Fruit fly (Drosophila melanogaster) whole organism, embryonic: ENCODE measurements around the gene crq.

Experiments
- Antp ChIP-seq: fragments of 200-800 bp; sonication (Bioruptor generic); optimal IDR thresholded peaks from 3 replicates; lab custom pipeline; 2016; ENCODE audit warnings: missing biosample characterization, missing genetic modification characterization
- CG10147 ChIP-seq: fragments of 200-800 bp; sonication (Bioruptor generic); optimal IDR thresholded peaks from 2 replicates; lab custom pipeline; 2019; ENCODE audit warnings: missing biosample characterization, mild to moderate bottlenecking, missing genetic modification characterization, moderate library complexity
- CG10959 ChIP-seq: fragments of 200-800 bp; sonication (Bioruptor generic); IDR thresholded peaks from 2 replicates; pipeline ENCODE4 v1.3.6; 2022; ENCODE audit warnings: missing biosample characterization, missing genetic modification characterization
- CG11085 ChIP-seq: fragments of 200-800 bp; sonication (Bioruptor generic); IDR thresholded peaks from 2 replicates; pipeline ENCODE4 v1.3.6; 2022; ENCODE audit warnings: missing biosample characterization, missing genetic modification characterization
- CG12299 ChIP-seq: fragments of 200-800 bp; sonication (Bioruptor generic); optimal IDR thresholded peaks from 2 replicates; lab custom pipeline; 2018; ENCODE audit warnings: missing biosample characterization, mild to moderate bottlenecking, missing genetic modification characterization
- CG14965 ChIP-seq: fragments of 200-800 bp; sonication (Bioruptor generic); optimal IDR thresholded peaks from 2 replicates; lab custom pipeline; 2016; ENCODE audit warnings: missing biosample characterization, missing genetic modification characterization, borderline replicate concordance
- CG17802 ChIP-seq: fragments of 200-800 bp; sonication (Bioruptor generic); optimal IDR thresholded peaks from 2 replicates; lab custom pipeline; 2018; ENCODE audit warnings: missing biosample characterization, mild to moderate bottlenecking, missing genetic modification characterization, moderate library complexity
- CG18262 ChIP-seq: fragments of 200-800 bp; optimal IDR thresholded peaks from 3 replicates; lab custom pipeline; 2019; ENCODE audit warnings: missing biosample characterization, mild to moderate bottlenecking, missing genetic modification characterization, moderate library complexity
- CG2129 ChIP-seq: fragments of 200-800 bp; sonication (Bioruptor generic); IDR thresholded peaks from 2 replicates; pipeline ENCODE4 v1.3.6; 2022; ENCODE audit warnings: missing biosample characterization, missing genetic modification characterization; ENCODE audit not compliant: partially characterized antibody
- CG3065 ChIP-seq: fragments of 200-800 bp; sonication (Bioruptor generic); optimal IDR thresholded peaks from 2 replicates; lab custom pipeline; 2016; ENCODE audit warnings: missing biosample characterization, missing genetic modification characterization
- CG3726 ChIP-seq: fragments of 200-800 bp; sonication (Bioruptor generic); IDR thresholded peaks from 3 replicates; pipeline ENCODE4, ENCODE4 v1.3.6; 2022; ENCODE audit warnings: missing biosample characterization, missing genetic modification characterization
- CG4360 ChIP-seq: fragments of 200-800 bp; sonication (Bioruptor generic); IDR thresholded peaks from 2 replicates; pipeline ENCODE4 v1.3.6; 2022; ENCODE audit warnings: missing biosample characterization, missing genetic modification characterization
- CG6689 ChIP-seq: fragments of 200-800 bp; sonication (Bioruptor generic); IDR thresholded peaks from 2 replicates; pipeline ENCODE4 v1.3.6; 2022; ENCODE audit warnings: missing biosample characterization, missing genetic modification characterization
- CG6791 ChIP-seq: fragments of 200-800 bp; sonication (Bioruptor generic); IDR thresholded peaks from 3 replicates; pipeline ENCODE4 v1.3.6; 2022; ENCODE audit warnings: missing biosample characterization, missing genetic modification characterization; ENCODE audit not compliant: partially characterized antibody
- CG6813 ChIP-seq: fragments of 200-800 bp; sonication (Bioruptor generic); optimal IDR thresholded peaks from 2 replicates; lab custom pipeline; 2017; ENCODE audit warnings: missing biosample characterization, missing genetic modification characterization, mild to moderate bottlenecking, moderate library complexity, missing genetic modification reagents
- CG8478 ChIP-seq: fragments of >200 bp; optimal IDR thresholded peaks from 2 replicates; lab custom pipeline; 2018
- CG8924 ChIP-seq: fragments of 200-800 bp; optimal IDR thresholded peaks from 3 replicates; lab custom pipeline; 2019; ENCODE audit warnings: missing biosample characterization, mild to moderate bottlenecking, missing genetic modification characterization, moderate library complexity
- CHES-1-like ChIP-seq: fragments of 200-800 bp; sonication (Bioruptor generic); optimal IDR thresholded peaks from 2 replicates; lab custom pipeline; 2016; ENCODE audit warnings: missing biosample characterization, missing genetic modification characterization
- CTCF ChIP-seq: fragments of 200-800 bp; sonication (Bioruptor generic); optimal IDR thresholded peaks from 2 replicates; lab custom pipeline; 2017; ENCODE audit warnings: missing biosample characterization, mild to moderate bottlenecking, missing genetic modification characterization, moderate library complexity
- Chrac-16 ChIP-seq: fragments of 200-800 bp; sonication (Bioruptor generic); optimal IDR thresholded peaks from 3 replicates; lab custom pipeline; 2016; ENCODE audit warnings: missing biosample characterization, missing genetic modification characterization
- Deaf1 ChIP-seq: fragments of 200-800 bp; optimal IDR thresholded peaks from 3 replicates; lab custom pipeline; 2019; ENCODE audit warnings: missing biosample characterization, mild to moderate bottlenecking, missing genetic modification characterization, moderate library complexity
- Hr51 ChIP-seq, 2 experiments: fragments of 200-800 bp; sonication (Bioruptor generic); optimal IDR thresholded peaks; 2 replicates in 1 of 2; 3 replicates in 1 of 2; lab custom pipeline; 2016 to 2018; ENCODE audit warnings: missing biosample characterization in 2 of 2, missing genetic modification characterization in 2 of 2, mild to moderate bottlenecking in 1 of 2, moderate library complexity in 1 of 2
- Hr78 ChIP-seq, 2 experiments: fragments of 200-800 bp in 1 of 2; fragments of >200 bp in 1 of 2; sonication (Bioruptor generic) in 1 of 2; optimal IDR thresholded peaks; 2 replicates each; lab custom pipeline; 2017 to 2019; ENCODE audit warnings: missing biosample characterization in 2 of 2, missing genetic modification characterization in 2 of 2, mild to moderate bottlenecking in 1 of 2, moderate library complexity in 1 of 2
- Hsf ChIP-seq: fragments of 200-800 bp; sonication (Bioruptor generic); optimal IDR thresholded peaks from 3 replicates; lab custom pipeline; 2016; ENCODE audit warnings: missing biosample characterization, missing genetic modification characterization
- Kr ChIP-seq: fragments of 200-800 bp; sonication (Bioruptor generic); optimal IDR thresholded peaks from 2 replicates; lab custom pipeline; 2017; ENCODE audit warnings: missing biosample characterization, mild to moderate bottlenecking, missing genetic modification characterization
- Nf-YA ChIP-seq: fragments of 200-800 bp; sonication (Bioruptor generic); IDR thresholded peaks from 2 replicates; pipeline ENCODE4 v1.3.6; 2022; ENCODE audit warnings: missing biosample characterization, missing genetic modification characterization
- PHDP ChIP-seq: fragments of 200-800 bp; sonication (Bioruptor generic); optimal IDR thresholded peaks from 3 replicates; lab custom pipeline; 2018; ENCODE audit warnings: missing biosample characterization, mild to moderate bottlenecking, missing genetic modification characterization, moderate library complexity
- Scr ChIP-seq: fragments of 200-800 bp; sonication (Bioruptor generic); IDR thresholded peaks from 2 replicates; pipeline ENCODE4 v1.3.6; 2022; ENCODE audit warnings: missing biosample characterization, missing genetic modification characterization; ENCODE audit not compliant: partially characterized antibody
- Spps ChIP-seq: fragments of 200-800 bp; sonication (Bioruptor generic); optimal IDR thresholded peaks from 2 replicates; lab custom pipeline; 2018; ENCODE audit warnings: missing biosample characterization, mild to moderate bottlenecking, missing genetic modification characterization
- Ssrp ChIP-seq: fragments of 200-800 bp; sonication (Bioruptor generic); optimal IDR thresholded peaks from 2 replicates; lab custom pipeline; 2018; ENCODE audit warnings: missing biosample characterization, mild to moderate bottlenecking, missing genetic modification characterization, moderate library complexity
- Trl ChIP-seq, 3 experiments: fragments of >200 bp in 2 of 3; fragments of 200-800 bp in 1 of 3; sonication (Bioruptor generic) in 1 of 3; optimal IDR thresholded peaks; 2 replicates in 1 of 3; 3 replicates in 2 of 3; lab custom pipeline; 2016 to 2017; ENCODE audit warnings: missing biosample characterization in 1 of 3, missing genetic modification characterization in 1 of 3
- al ChIP-seq: fragments of 200-800 bp; sonication (Bioruptor generic); IDR thresholded peaks from 2 replicates; pipeline ENCODE4 v1.3.6; 2022; ENCODE audit warnings: missing biosample characterization, missing genetic modification characterization
- br ChIP-seq: fragments of >200 bp; optimal IDR thresholded peaks from 2 replicates; lab custom pipeline; 2017
- esg ChIP-seq: fragments of 200-800 bp; sonication (Bioruptor generic); conservative IDR thresholded peaks from 2 replicates; pipeline ENCODE4 v1.3.6; 2022; ENCODE audit warnings: missing biosample characterization, missing genetic modification characterization
- grau ChIP-seq: fragments of 200-800 bp; optimal IDR thresholded peaks from 3 replicates; lab custom pipeline; 2019; ENCODE audit warnings: missing biosample characterization, mild to moderate bottlenecking, missing genetic modification characterization, moderate library complexity
- her ChIP-seq: fragments of 200-800 bp; sonication (Bioruptor generic); optimal IDR thresholded peaks from 2 replicates; lab custom pipeline; 2016; ENCODE audit warnings: missing biosample characterization, missing genetic modification characterization
- kah ChIP-seq: fragments of 200-800 bp; sonication (Bioruptor generic); optimal IDR thresholded peaks from 2 replicates; lab custom pipeline; 2018; ENCODE audit warnings: missing biosample characterization, mild to moderate bottlenecking, missing genetic modification characterization
- kay ChIP-seq: fragments of 200-800 bp; sonication (Bioruptor generic); optimal IDR thresholded peaks from 2 replicates; lab custom pipeline; 2016; ENCODE audit warnings: missing biosample characterization, missing genetic modification characterization
- kni ChIP-seq: fragments of 200-800 bp; sonication (Bioruptor generic); optimal IDR thresholded peaks from 3 replicates; lab custom pipeline; 2017; ENCODE audit warnings: mild to moderate bottlenecking, missing biosample characterization, missing genetic modification reagents, missing genetic modification characterization
- maf-S ChIP-seq: fragments of 200-800 bp; sonication (Bioruptor generic); optimal IDR thresholded peaks from 2 replicates; lab custom pipeline; 2016; ENCODE audit warnings: missing biosample characterization, missing genetic modification characterization
- mirr ChIP-seq: fragments of 200-800 bp; sonication (Bioruptor generic); optimal IDR thresholded peaks from 3 replicates; lab custom pipeline; 2018; ENCODE audit warnings: missing biosample characterization, mild to moderate bottlenecking, missing genetic modification characterization
- nerfin-1 ChIP-seq: fragments of 200-800 bp; sonication (Bioruptor generic); optimal IDR thresholded peaks from 3 replicates; lab custom pipeline; 2019; ENCODE audit warnings: missing biosample characterization, mild to moderate bottlenecking, missing genetic modification characterization, moderate library complexity
- oc ChIP-seq: fragments of 200-800 bp; sonication (Bioruptor generic); optimal IDR thresholded peaks from 2 replicates; lab custom pipeline; 2018; ENCODE audit warnings: missing biosample characterization, mild to moderate bottlenecking, missing genetic modification characterization, moderate library complexity
- pita ChIP-seq: fragments of 200-800 bp; sonication (Bioruptor generic); optimal IDR thresholded peaks from 2 replicates; lab custom pipeline; 2017; ENCODE audit warnings: missing biosample characterization, mild to moderate bottlenecking, missing genetic modification characterization
- salm ChIP-seq: fragments of 200-800 bp; sonication (Bioruptor generic); optimal IDR thresholded peaks from 2 replicates; lab custom pipeline; 2018; ENCODE audit warnings: missing biosample characterization, mild to moderate bottlenecking, missing genetic modification characterization
- scrt ChIP-seq: fragments of 200-800 bp; sonication (Bioruptor generic); optimal IDR thresholded peaks from 2 replicates; lab custom pipeline; 2018; ENCODE audit warnings: missing biosample characterization, mild to moderate bottlenecking, missing genetic modification characterization, moderate library complexity
- sd ChIP-seq: fragments of 200-800 bp; sonication (Bioruptor generic); optimal IDR thresholded peaks from 3 replicates; lab custom pipeline; 2018; ENCODE audit warnings: missing biosample characterization, mild to moderate bottlenecking, missing genetic modification characterization, moderate library complexity
- ttk ChIP-seq: fragments of 200-800 bp; sonication (Bioruptor generic); IDR thresholded peaks from 2 replicates; pipeline ENCODE4 v2.1.2; 2022; ENCODE audit warnings: missing biosample characterization, missing genetic modification characterization
- wdn ChIP-seq: fragments of 200-800 bp; sonication (Bioruptor generic); IDR thresholded peaks from 2 replicates; pipeline ENCODE4 v1.3.6; 2022; ENCODE audit warnings: missing biosample characterization, missing genetic modification characterization

crq gene

dm6 chr2L:480638-481399 is 28.0 kb upstream of the crq start (continued):
- TF ChIP-seq CG2129 (GFP tag; lab: Robert Waterston, UW) (no peak), CHES-1-like (GFP tag; lab: Kevin White, UChicago) (peak; percentile 100), wdn (GFP tag; lab: Robert Waterston, UW) (no peak), CG3726 (GFP tag; lab: Robert Waterston, UW) (no peak), Trl (optimal IDR thresholded peaks at IDR 0.05; lab: Kevin White, UChicago) (peak; percentile 68 to 80), Trl (GFP tag; optimal IDR thresholded peaks at IDR 0.05; lab: Kevin White, UChicago) (peak; percentile 100), CTCF (GFP tag; lab: Kevin White, UChicago) (peak; percentile 84), CG3065 (GFP tag; lab: Kevin White, UChicago) (peak; percentile 100), esg (no peak), salm (peak; percentile 100), Antp (GFP tag; lab: Kevin White, UChicago) (peak; percentile 100), CG10147 (GFP tag; lab: Kevin White, UChicago) (peak; percentile 100), Hr78 (GFP tag; optimal IDR thresholded peaks at IDR 0.05; lab: Kevin White, UChicago) (peak in 1 of 2 experiments; percentile 100), mirr (GFP tag; lab: Kevin White, UChicago) (peak; percentile 100), Kr (GFP tag; lab: Kevin White, UChicago) (peak; percentile 99), CG11085 (GFP tag; lab: Robert Waterston, UW) (no peak), PHDP (tag; lab: Kevin White, UChicago) (peak; percentile 100), oc (tag; lab: Kevin White, UChicago) (peak; percentile 100), CG18262 (peak; percentile 100), CG6813 (peak; percentile 100), grau (tag; lab: Kevin White, UChicago) (peak; percentile 100), CG4360 (GFP tag; lab: Robert Waterston, UW) (no peak), CG14965 (peak; percentile 97), al (GFP tag; lab: Robert Waterston, UW) (no peak), Spps (tag; lab: Kevin White, UChicago) (peak; percentile 100), maf-S (peak; percentile 100), CG10959 (GFP tag; lab: Robert Waterston, UW) (no peak), kah (GFP tag; lab: Kevin White, UChicago) (peak; percentile 99), CG8924 (tag; lab: Kevin White, UChicago) (peak; percentile 100), br (lab: Kevin White, UChicago) (no peak), nerfin-1 (tag; lab: Kevin White, UChicago) (peak; percentile 100), Scr (no peak), her (peak; percentile 99), CG8478 (lab: Kevin White, UChicago) (no peak), CG12299 (tag; lab: Kevin White, UChicago) (peak; percentile 100), Ssrp (tag; lab: Kevin White, UChicago) (peak; percentile 100), Chrac-16 (GFP tag; lab: Kevin White, UChicago) (peak; percentile 100), pita (GFP tag; lab: Kevin White, UChicago) (no peak), kay (GFP tag; lab: Kevin White, UChicago) (peak; percentile 100), kni (GFP tag; lab: Kevin White, UChicago) (peak; percentile 99), scrt (GFP tag; lab: Kevin White, UChicago) (peak; percentile 100), CG6689 (GFP tag; lab: Robert Waterston, UW) (no peak), Nf-YA (GFP tag; lab: Robert Waterston, UW) (no peak), CG17802 (tag; lab: Kevin White, UChicago) (peak; percentile 96), ttk (GFP tag; lab: Robert Waterston, UW) (no peak), Hr51 (GFP tag; optimal IDR thresholded peaks at IDR 0.05; lab: Kevin White, UChicago) (peak; percentile 100), Deaf1 (tag; lab: Kevin White, UChicago) (peak; percentile 96), Hsf (peak; percentile 100), CG6791 (GFP tag; lab: Robert Waterston, UW) (no peak), sd (peak; percentile 100)
